Worm (Caenorhabditis elegans): ENCODE results near the gene F18E9.1.

ce11 chrX:8650535-8650934 is 49.2 kb downstream of the F18E9.1 start:
- TF ChIP-seq mep-1 (tag; optimal IDR thresholded peaks at IDR 0.05) (no peak), mab-5 (tag; optimal IDR thresholded peaks at IDR 0.05) (no peak), nhr-76 (tag; optimal IDR thresholded peaks at IDR 0.05) (no peak), nhr-237 (tag; optimal IDR thresholded peaks at IDR 0.05) (no peak), lin-13 (tag; optimal IDR thresholded peaks at IDR 0.05) (no peak), ceh-83 (GFP tag; optimal IDR thresholded peaks at IDR 0.05) (peak; percentile 61), cnd-1 (tag; optimal IDR thresholded peaks at IDR 0.05) (peak; percentile 42)
